Fruit fly (Drosophila melanogaster) whole organism, embryonic: ENCODE measurements around the gene fend.

Experiments used
- Antp ChIP-seq: fragments of 200-800 bp; sonication (Bioruptor generic); optimal IDR thresholded peaks from 3 replicates; lab custom pipeline; 2016; ENCODE audit warnings: missing biosample characterization, missing genetic modification characterization
- Atf6 ChIP-seq: fragments of 200-800 bp; sonication (Bioruptor generic); IDR thresholded peaks from 2 replicates; pipeline ENCODE4 v1.3.6; 2022; ENCODE audit warnings: missing biosample characterization, missing genetic modification characterization
- CG10543 ChIP-seq: fragments of 200-800 bp; sonication (Bioruptor generic); optimal IDR thresholded peaks from 3 replicates; lab custom pipeline; 2017; ENCODE audit warnings: missing biosample characterization, mild to moderate bottlenecking, missing genetic modification characterization, moderate library complexity
- CG11093 ChIP-seq: fragments of 200-800 bp; sonication (Bioruptor generic); IDR thresholded peaks from 3 replicates; pipeline ENCODE4 v1.3.6; 2022; ENCODE audit warnings: missing biosample characterization, missing genetic modification characterization
- CG12219 ChIP-seq: fragments of 200-800 bp; sonication (Bioruptor generic); optimal IDR thresholded peaks from 3 replicates; lab custom pipeline; 2018; ENCODE audit warnings: missing biosample characterization, mild to moderate bottlenecking, missing genetic modification characterization
- CG13624 ChIP-seq: fragments of 200-800 bp; sonication (Bioruptor generic); optimal IDR thresholded peaks from 2 replicates; lab custom pipeline; 2016; ENCODE audit warnings: missing biosample characterization, missing genetic modification characterization
- CG13894 ChIP-seq: fragments of 200-800 bp; sonication (Bioruptor generic); optimal IDR thresholded peaks from 3 replicates; lab custom pipeline; 2018; ENCODE audit warnings: missing biosample characterization, mild to moderate bottlenecking, missing genetic modification characterization, moderate library complexity
- CG14710 ChIP-seq: fragments of 200-800 bp; sonication (Bioruptor generic); optimal IDR thresholded peaks from 3 replicates; lab custom pipeline; 2019; ENCODE audit warnings: missing biosample characterization, mild to moderate bottlenecking, missing genetic modification characterization, moderate library complexity
- CG14860 ChIP-seq: fragments of 200-800 bp; sonication (Bioruptor generic); IDR thresholded peaks from 3 replicates; pipeline ENCODE4 v1.3.6; 2022; ENCODE audit warnings: missing biosample characterization, missing genetic modification characterization; ENCODE audit not compliant: partially characterized antibody
- CG17612 ChIP-seq: fragments of 200-800 bp; sonication (Bioruptor generic); IDR thresholded peaks from 2 replicates; pipeline ENCODE4 v1.3.6; 2022; ENCODE audit warnings: missing biosample characterization, missing genetic modification characterization
- CG2120 ChIP-seq: fragments of 200-800 bp; sonication (Bioruptor generic); optimal IDR thresholded peaks from 3 replicates; lab custom pipeline; 2016; ENCODE audit warnings: missing biosample characterization, missing genetic modification characterization
- CG2678 ChIP-seq: fragments of 200-800 bp; sonication (Bioruptor generic); optimal IDR thresholded peaks from 3 replicates; lab custom pipeline; 2019; ENCODE audit warnings: missing biosample characterization, mild to moderate bottlenecking, missing genetic modification characterization, moderate library complexity
- CG30403 ChIP-seq: fragments of 200-800 bp; sonication (Bioruptor generic); optimal IDR thresholded peaks from 3 replicates; lab custom pipeline; 2016; ENCODE audit warnings: missing biosample characterization, missing genetic modification characterization
- CG3163 ChIP-seq: fragments of 200-800 bp; sonication (Bioruptor generic); optimal IDR thresholded peaks from 3 replicates; lab custom pipeline; 2016; ENCODE audit warnings: missing biosample characterization, missing genetic modification characterization
- CG32772 ChIP-seq: fragments of 200-800 bp; sonication (Bioruptor generic); IDR thresholded peaks from 2 replicates; pipeline ENCODE4 v1.3.6; 2022; ENCODE audit warnings: missing biosample characterization, missing genetic modification characterization
- CG34224 ChIP-seq: fragments of 200-800 bp; sonication (Bioruptor generic); IDR thresholded peaks from 3 replicates; pipeline ENCODE4 v1.3.6; 2022; ENCODE audit warnings: missing biosample characterization, missing genetic modification characterization; ENCODE audit not compliant: partially characterized antibody
- CG42726 ChIP-seq: fragments of 200-800 bp; sonication (Bioruptor generic); IDR thresholded peaks from 2 replicates; pipeline ENCODE4 v1.3.6; 2022; ENCODE audit warnings: missing biosample characterization, missing genetic modification characterization; ENCODE audit not compliant: partially characterized antibody
- CG7987 ChIP-seq: fragments of 200-800 bp; sonication (Bioruptor generic); optimal IDR thresholded peaks from 2 replicates; lab custom pipeline; 2018; ENCODE audit warnings: missing biosample characterization, mild to moderate bottlenecking, missing genetic modification characterization, moderate library complexity
- CG8359 ChIP-seq: fragments of 200-800 bp; sonication (Bioruptor generic); optimal IDR thresholded peaks from 2 replicates; lab custom pipeline; 2017; ENCODE audit warnings: missing biosample characterization, mild to moderate bottlenecking, missing genetic modification characterization, borderline replicate concordance
- D19A ChIP-seq: fragments of 200-800 bp; optimal IDR thresholded peaks from 3 replicates; lab custom pipeline; 2019; ENCODE audit warnings: missing biosample characterization, mild to moderate bottlenecking, missing genetic modification characterization, moderate library complexity
- D19B ChIP-seq: fragments of 200-800 bp; sonication (Bioruptor generic); optimal IDR thresholded peaks from 2 replicates; lab custom pipeline; 2017; ENCODE audit warnings: missing biosample characterization, mild to moderate bottlenecking, missing genetic modification characterization
- Dfd ChIP-seq, 2 experiments: fragments of >200 bp; optimal IDR thresholded peaks; 2 replicates each; lab custom pipeline; 2017; ENCODE audit warnings: missing biosample characterization in 2 of 2, missing genetic modification characterization in 2 of 2
- Doc2 ChIP-seq: fragments of 200-800 bp; sonication (Bioruptor generic); IDR thresholded peaks from 2 replicates; pipeline ENCODE4 v1.3.6; 2022; ENCODE audit warnings: missing biosample characterization, missing genetic modification characterization
- Dref ChIP-seq: fragments of 200-800 bp; sonication (Bioruptor generic); IDR thresholded peaks from 2 replicates; pipeline ENCODE4 v1.3.6; 2022; ENCODE audit warnings: missing biosample characterization, missing genetic modification characterization
- Ets65A ChIP-seq: fragments of 200-800 bp; sonication (Bioruptor generic); peaks from one replicate; lab custom pipeline; 2016; ENCODE audit warnings: missing biosample characterization, missing genetic modification characterization
- Hsf ChIP-seq: fragments of 200-800 bp; sonication (Bioruptor generic); optimal IDR thresholded peaks from 3 replicates; lab custom pipeline; 2016; ENCODE audit warnings: missing biosample characterization, missing genetic modification characterization
- Max ChIP-seq: fragments of 200-800 bp; sonication (Bioruptor generic); optimal IDR thresholded peaks from 2 replicates; lab custom pipeline; 2016; ENCODE audit warnings: missing biosample characterization, mild to moderate bottlenecking, missing genetic modification characterization
- Mes4 ChIP-seq: fragments of 200-800 bp; sonication (Bioruptor generic); optimal IDR thresholded peaks from 2 replicates; lab custom pipeline; 2016; ENCODE audit warnings: missing biosample characterization, missing genetic modification characterization
- Nf-YC ChIP-seq: fragments of 200-800 bp; optimal IDR thresholded peaks from 3 replicates; lab custom pipeline; 2019; ENCODE audit warnings: missing biosample characterization, mild to moderate bottlenecking, missing genetic modification characterization, moderate library complexity
- Oli ChIP-seq: fragments of 200-800 bp; sonication (Bioruptor generic); optimal IDR thresholded peaks from 2 replicates; lab custom pipeline; 2018; ENCODE audit warnings: missing biosample characterization, mild to moderate bottlenecking, missing genetic modification characterization, moderate library complexity
- Optix ChIP-seq: fragments of 200-800 bp; sonication (Bioruptor generic); IDR thresholded peaks from 3 replicates; pipeline ENCODE4 v1.3.6; 2022; ENCODE audit warnings: missing biosample characterization, missing genetic modification characterization
- Side ChIP-seq: fragments of 200-800 bp; sonication (Bioruptor generic); optimal IDR thresholded peaks from 2 replicates; lab custom pipeline; 2016; ENCODE audit warnings: missing biosample characterization, missing genetic modification characterization
- Sin3A ChIP-seq: fragments of >200 bp; optimal IDR thresholded peaks from 2 replicates; lab custom pipeline; 2018
- ap ChIP-seq: fragments of 200-800 bp; sonication (Bioruptor generic); IDR thresholded peaks from 2 replicates; pipeline ENCODE4 v1.3.6; 2022; ENCODE audit warnings: missing biosample characterization, missing genetic modification characterization
- br ChIP-seq: fragments of >200 bp; optimal IDR thresholded peaks from 2 replicates; lab custom pipeline; 2017
- croc ChIP-seq: fragments of 200-800 bp; sonication (Bioruptor generic); conservative IDR thresholded peaks from 3 replicates; pipeline ENCODE4 v1.3.6; 2022; ENCODE audit warnings: missing biosample characterization, missing genetic modification characterization
- da ChIP-seq: fragments of 200-800 bp; sonication (Bioruptor generic); optimal IDR thresholded peaks from 2 replicates; lab custom pipeline; 2016; ENCODE audit warnings: missing biosample characterization, missing genetic modification characterization
- gsb-n ChIP-seq: fragments of 200-800 bp; sonication (Bioruptor generic); optimal IDR thresholded peaks from 3 replicates; lab custom pipeline; 2018; ENCODE audit warnings: missing biosample characterization, mild to moderate bottlenecking, missing genetic modification characterization
- org-1 ChIP-seq: fragments of 200-800 bp; sonication (Bioruptor generic); optimal IDR thresholded peaks from 2 replicates; lab custom pipeline; 2017; ENCODE audit warnings: missing biosample characterization, missing genetic modification characterization
- pan ChIP-seq, 4 experiments: fragments of >200 bp in 3 of 4; fragments of 200-800 bp in 1 of 4; sonication (Bioruptor generic) in 1 of 4; optimal IDR thresholded peaks in 3 of 4; IDR thresholded peaks in 1 of 4; 2 replicates each; pipeline versions ENCODE4 v1.3.6 to Lab custom; 2017 to 2022; ENCODE audit warnings: missing biosample characterization in 2 of 4, missing genetic modification characterization in 2 of 4, mixed read lengths in 1 of 4
- pfk ChIP-seq: fragments of 200-800 bp; sonication (Bioruptor generic); optimal IDR thresholded peaks from 2 replicates; lab custom pipeline; 2018; ENCODE audit warnings: missing biosample characterization, mild to moderate bottlenecking, missing genetic modification characterization, moderate library complexity
- pita ChIP-seq: fragments of 200-800 bp; sonication (Bioruptor generic); optimal IDR thresholded peaks from 2 replicates; lab custom pipeline; 2017; ENCODE audit warnings: missing biosample characterization, mild to moderate bottlenecking, missing genetic modification characterization
- pum ChIP-seq: fragments of 200-800 bp; sonication (Bioruptor generic); optimal IDR thresholded peaks from 2 replicates; lab custom pipeline; 2016; ENCODE audit warnings: missing biosample characterization, missing genetic modification characterization
- sens ChIP-seq: fragments of 200-800 bp; sonication (Bioruptor generic); peaks from one replicate; lab custom pipeline; 2016; ENCODE audit warnings: missing biosample characterization, missing genetic modification characterization
- sna ChIP-seq: fragments of 200-800 bp; sonication (Bioruptor generic); IDR thresholded peaks from 2 replicates; pipeline ENCODE4 v1.3.6; 2022; ENCODE audit warnings: missing biosample characterization, missing genetic modification characterization; ENCODE audit not compliant: partially characterized antibody
- so ChIP-seq: fragments of 200-800 bp; sonication (Bioruptor generic); IDR thresholded peaks from 3 replicates; pipeline ENCODE4 v1.3.6; 2022; ENCODE audit warnings: missing biosample characterization, missing genetic modification characterization
- sug ChIP-seq: fragments of 200-800 bp; optimal IDR thresholded peaks from 2 replicates; lab custom pipeline; 2019; ENCODE audit warnings: missing biosample characterization, mild to moderate bottlenecking, missing genetic modification characterization, moderate library complexity
- z ChIP-seq: fragments of 200-800 bp; sonication (Bioruptor generic); IDR thresholded peaks from 3 replicates; pipeline ENCODE4 v1.3.6; 2022; ENCODE audit warnings: missing biosample characterization, missing genetic modification characterization
- zen ChIP-seq: fragments of 200-800 bp; sonication (Bioruptor generic); optimal IDR thresholded peaks from 3 replicates; lab custom pipeline; 2018; ENCODE audit warnings: missing biosample characterization, mild to moderate bottlenecking, missing genetic modification characterization, moderate library complexity
- zf30C ChIP-seq: fragments of 200-800 bp; sonication (Bioruptor generic); optimal IDR thresholded peaks from 3 replicates; lab custom pipeline; 2018; ENCODE audit warnings: missing biosample characterization, mild to moderate bottlenecking, missing genetic modification characterization

fend gene

DNA sequence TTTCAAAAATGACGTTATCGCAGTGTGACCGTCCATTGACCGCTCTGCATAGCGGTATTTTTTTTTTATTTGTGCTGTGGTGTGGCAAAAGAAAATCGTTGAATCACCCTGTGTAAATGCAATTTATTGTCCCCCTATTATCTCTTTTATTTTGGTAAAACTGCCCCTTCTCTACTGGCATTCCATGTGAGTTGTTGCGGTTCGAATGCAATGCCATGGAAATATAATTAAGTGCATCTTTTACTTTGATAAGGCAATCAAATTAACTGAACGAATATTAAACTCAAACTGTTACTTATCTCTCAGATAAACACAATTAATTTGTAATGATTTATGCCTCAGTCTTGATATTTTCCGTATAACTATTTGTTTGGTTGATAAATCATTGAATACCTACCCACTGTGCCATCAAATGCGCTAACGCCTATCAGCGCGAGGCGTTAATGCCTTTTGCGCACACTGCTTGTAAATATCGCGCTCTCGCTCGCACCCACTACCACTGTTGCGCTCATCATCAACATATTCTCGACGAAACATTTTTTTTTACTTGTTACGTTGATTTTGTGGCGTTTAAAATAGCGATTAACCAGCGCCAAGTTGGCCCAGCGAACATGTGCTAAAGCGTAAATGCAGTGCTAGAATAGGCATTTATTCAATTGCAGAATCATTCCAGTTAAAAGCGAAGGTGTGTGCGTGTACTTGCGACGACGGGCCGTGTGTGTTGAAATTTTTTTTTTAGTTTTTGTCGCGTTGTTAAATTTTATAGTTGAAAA, 25.6 kb downstream of the fend start (continued):
- TF ChIP-seq CG13894 (tag; lab: Kevin White, UChicago) (no peak), Antp (GFP tag; lab: Kevin White, UChicago) (peak; percentile 47), Oli (tag; lab: Kevin White, UChicago) (peak; percentile 62), Sin3A (lab: Kevin White, UChicago) (peak; percentile 67), Nf-YC (tag; lab: Kevin White, UChicago) (peak; percentile 36), so (no peak), CG10543 (GFP tag; lab: Kevin White, UChicago) (no peak), Hsf (GFP tag; lab: Kevin White, UChicago) (peak; percentile 69), zen (tag; lab: Kevin White, UChicago) (peak; percentile 46), Ets65A (GFP tag; lab: Kevin White, UChicago) (peak; percentile 54), CG2120 (GFP tag; lab: Kevin White, UChicago) (peak; percentile 65), Atf6 (GFP tag; lab: Robert Waterston, UW) (no peak), zf30C (GFP tag; lab: Kevin White, UChicago) (no peak), CG14710 (tag; lab: Kevin White, UChicago) (peak; percentile 62), ap (GFP tag; lab: Robert Waterston, UW) (no peak), pita (GFP tag; lab: Kevin White, UChicago) (no peak), CG14860 (GFP tag; lab: Robert Waterston, UW) (no peak), sna (GFP tag; lab: Robert Waterston, UW) (0 out of 2 replicates have a peak, but pooled peaks have one; percentile 15), CG11093 (GFP tag; lab: Robert Waterston, UW) (0 out of 3 replicates have a peak, but pooled peaks have one; percentile 28), Dfd (GFP tag; optimal IDR thresholded peaks at IDR 0.05; lab: Kevin White, UChicago) (no peak), CG30403 (GFP tag; lab: Kevin White, UChicago) (peak; percentile 72), pfk (no peak), gsb-n (tag; lab: Kevin White, UChicago) (peak; percentile 40), sug (tag; lab: Kevin White, UChicago) (no peak), Dref (GFP tag; lab: Robert Waterston, UW) (no peak), Mes4 (GFP tag; lab: Kevin White, UChicago) (no peak), pum (GFP tag; lab: Kevin White, UChicago) (no peak), br (lab: Kevin White, UChicago) (no peak), sens (peak; percentile 84), CG42726 (no peak), org-1 (peak; percentile 17), Optix (peak; percentile 41; the same call in 1 of the 3 replicates), CG3163 (GFP tag; lab: Kevin White, UChicago) (no peak), Doc2 (GFP tag; lab: Robert Waterston, UW) (no peak), CG12219 (GFP tag; lab: Kevin White, UChicago) (no peak), CG32772 (GFP tag; lab: Robert Waterston, UW) (no peak), CG7987 (GFP tag; lab: Kevin White, UChicago) (no peak), D19B (GFP tag; lab: Kevin White, UChicago) (peak; percentile 28), CG2678 (tag; lab: Kevin White, UChicago) (peak; percentile 63), Max (GFP tag; lab: Kevin White, UChicago) (peak; percentile 31), Side (GFP tag; lab: Kevin White, UChicago) (no peak), z (GFP tag; lab: Robert Waterston, UW) (no peak), CG17612 (GFP tag; lab: Robert Waterston, UW) (no peak), croc (GFP tag; lab: Robert Waterston, UW) (no peak; the same call in 2 of the 3 replicates), D19A (tag; lab: Kevin White, UChicago) (no peak), pan (optimal IDR thresholded peaks at IDR 0.05; lab: Kevin White, UChicago) (no peak), pan (GFP tag; optimal IDR thresholded peaks at IDR 0.05 in 1 of 2, IDR thresholded peaks at IDR 0.05 in 1 of 2) (peak in 1 of 2 experiments; percentile 44), CG34224 (GFP tag; lab: Robert Waterston, UW) (no peak), CG8359 (GFP tag; lab: Kevin White, UChicago) (no peak), CG13624 (GFP tag; lab: Kevin White, UChicago) (peak; percentile 64), da (GFP tag; lab: Kevin White, UChicago) (no peak)
